Worm (Caenorhabditis elegans) whole organism, midembryonic: Measurements from ENCODE around the gene srz-6.

Experiments
- T22C8.4 ChIP-seq: fragments of 200-800 bp; sonication (Bioruptor generic); IDR thresholded peaks from 2 replicates; pipeline ENCODE4 v1.3.6; 2022; ENCODE audit warnings: missing genetic modification characterization, missing compliant biosample characterization
- cog-1 ChIP-seq: sonication (generic microtip); optimal IDR thresholded peaks from 2 replicates; lab custom pipeline; 2016; ENCODE audit warnings: missing genetic modification characterization, missing compliant biosample characterization
- flt-1 ChIP-seq: fragments of 200-800 bp; sonication (Bioruptor generic); IDR thresholded peaks from 2 replicates; pipeline ENCODE4 v1.3.6; 2022; ENCODE audit warnings: missing genetic modification characterization, missing compliant biosample characterization
- klf-2 ChIP-seq: fragments of 200-800 bp; sonication (Bioruptor generic); conservative IDR thresholded peaks from 2 replicates; pipeline ENCODE4 v1.3.6; 2022; ENCODE audit warnings: missing genetic modification reagents, missing genetic modification characterization, missing compliant biosample characterization
- med-1 ChIP-seq: sonication (generic microtip); optimal IDR thresholded peaks from 2 replicates; lab custom pipeline; 2017; ENCODE audit warnings: missing genetic modification characterization, mild to moderate bottlenecking, missing compliant biosample characterization, antibody characterized with exemption, missing genetic modification reagents; ENCODE audit not compliant: insufficient read depth
- ref-1 ChIP-seq: fragments of 200-800 bp; sonication (Bioruptor generic); conservative IDR thresholded peaks from 2 replicates; pipeline ENCODE4 v1.3.6; 2022; ENCODE audit warnings: missing genetic modification reagents, missing genetic modification characterization, missing compliant biosample characterization
- tab-1 ChIP-seq: fragments of 200-800 bp; sonication (Bioruptor generic); IDR thresholded peaks from 2 replicates; pipeline ENCODE4 v1.3.6; 2022; ENCODE audit warnings: missing genetic modification characterization, missing compliant biosample characterization
- ztf-23 ChIP-seq: fragments of 200-800 bp; sonication (Bioruptor generic); IDR thresholded peaks from 2 replicates; pipeline ENCODE4 v1.3.6; 2022; ENCODE audit warnings: missing genetic modification reagents, missing genetic modification characterization, missing compliant biosample characterization
- ztf-29 ChIP-seq: fragments of 200-800 bp; sonication (Bioruptor generic); IDR thresholded peaks from 2 replicates; pipeline ENCODE4 v1.3.6; 2022; ENCODE audit warnings: missing genetic modification reagents, missing genetic modification characterization, missing compliant biosample characterization

The srz-6 gene

DNA sequence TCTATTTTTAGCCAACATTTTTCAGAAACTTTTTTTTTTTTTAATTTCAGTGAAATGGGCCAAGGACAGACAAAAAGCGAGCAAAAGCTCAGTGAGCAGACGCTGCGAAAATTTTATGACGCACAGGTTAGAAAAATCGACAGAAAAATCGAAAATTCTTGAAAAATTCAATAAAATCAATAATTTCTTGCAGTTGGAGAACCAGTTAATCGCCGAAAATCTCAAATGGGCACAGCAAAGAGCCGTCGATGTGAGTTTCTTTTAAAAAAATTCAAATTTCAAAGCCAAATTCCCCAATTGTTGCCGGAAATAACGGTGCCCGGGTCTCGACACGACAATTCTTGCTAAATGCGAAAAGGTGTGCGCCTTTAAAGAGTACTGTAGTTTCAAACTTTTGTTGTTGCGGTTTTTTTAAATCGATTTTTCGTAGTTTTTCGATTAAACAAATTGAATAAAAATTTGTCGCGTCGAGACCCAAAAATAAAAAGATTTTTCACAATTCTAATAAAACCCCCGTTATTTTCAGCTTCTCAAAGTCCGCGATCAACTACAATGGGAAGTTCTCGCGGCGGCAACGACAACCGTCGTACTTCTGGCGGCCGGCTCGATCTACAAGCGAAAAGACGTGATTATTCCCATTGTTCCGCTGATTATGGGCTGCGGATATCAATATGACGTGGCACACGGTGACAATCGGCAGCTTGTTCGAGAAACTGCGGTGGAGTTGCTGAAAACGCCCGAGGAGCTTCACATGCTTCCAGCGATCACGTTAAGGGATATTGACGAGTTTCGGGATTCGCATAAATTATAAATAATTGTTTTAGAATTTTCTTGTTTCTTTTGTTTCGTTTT, 31.2 kb upstream of the srz-6 start, which contains the start of gene tag-280:
tag-280 (plus strand) TSS at position 51 of the 852 bp plus-strand sequence.
- TF ChIP-seq cog-1 (tag; lab: Kevin White, UChicago): no peak
- TF ChIP-seq tab-1: no peak
- no peak for TF ChIP-seq flt-1 (GFP tag; lab: Robert Waterston, UW)
- no peak for TF ChIP-seq T22C8.4 (GFP tag; lab: Robert Waterston, UW)
- no peak for TF ChIP-seq med-1 (GFP tag; lab: Kevin White, UChicago)
- no peak for TF ChIP-seq klf-2 (GFP tag; lab: Robert Waterston, UW)
- no peak for TF ChIP-seq ref-1 (GFP tag; lab: Robert Waterston, UW)
- TF ChIP-seq ztf-23 (GFP tag; lab: Robert Waterston, UW): no peak
- no peak for TF ChIP-seq ztf-29 (GFP tag; lab: Robert Waterston, UW)

DNA sequence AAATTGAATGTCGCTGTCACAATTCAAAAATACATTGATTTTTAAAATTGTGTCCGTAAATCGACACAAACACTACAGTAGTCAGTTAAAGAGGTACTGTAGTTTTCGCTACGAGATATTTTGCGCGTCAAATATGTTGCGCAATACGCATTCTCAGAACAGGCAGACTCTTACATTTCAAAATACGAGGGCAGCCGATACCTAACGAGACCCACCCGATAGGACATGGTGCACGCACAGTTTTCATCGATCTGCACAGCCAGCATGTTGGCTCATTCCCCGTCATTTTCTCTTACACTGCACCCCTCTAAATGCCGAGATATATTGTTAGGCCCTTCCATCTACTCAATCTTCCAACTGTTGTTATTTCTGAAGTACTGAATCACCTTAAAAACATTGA, 29.8 kb upstream of the srz-6 start, which contains the start of gene F15A4.2:
F15A4.2 (plus strand) TSS at position 301 of the 400 bp plus-strand sequence.
- TF ChIP-seq ref-1 (GFP tag; lab: Robert Waterston, UW) (no peak), med-1 (GFP tag; lab: Kevin White, UChicago) (no peak), ztf-23 (GFP tag; lab: Robert Waterston, UW) (no peak), T22C8.4 (GFP tag; lab: Robert Waterston, UW) (no peak; the same call in 1 of the 2 replicates), cog-1 (tag; lab: Kevin White, UChicago) (no peak), ztf-29 (GFP tag; lab: Robert Waterston, UW) (no peak), flt-1 (GFP tag; lab: Robert Waterston, UW) (no peak), klf-2 (GFP tag; lab: Robert Waterston, UW) (no peak), tab-1 (no peak)

- no peak for TF ChIP-seq ref-1 (GFP tag; lab: Robert Waterston, UW)
- TF ChIP-seq tab-1: no peak
- TF ChIP-seq flt-1 (GFP tag; lab: Robert Waterston, UW): no peak
- no peak for TF ChIP-seq cog-1 (tag; lab: Kevin White, UChicago)
- TF ChIP-seq med-1 (GFP tag; lab: Kevin White, UChicago): no peak
- no peak for TF ChIP-seq T22C8.4 (GFP tag; lab: Robert Waterston, UW)
- TF ChIP-seq klf-2 (GFP tag; lab: Robert Waterston, UW): no peak
- TF ChIP-seq ztf-23 (GFP tag; lab: Robert Waterston, UW): no peak
- TF ChIP-seq ztf-29 (GFP tag; lab: Robert Waterston, UW): no peak
Observed at ce11 chrII:12465557-12465956, 26.5 kb upstream of the srz-6 start, which contains the start of gene sre-37. sre-37 (plus strand) TSS chrII:12465857.

- TF ChIP-seq flt-1 (GFP tag; lab: Robert Waterston, UW) (no peak), cog-1 (tag; lab: Kevin White, UChicago) (no peak), klf-2 (GFP tag; lab: Robert Waterston, UW) (no peak), ref-1 (GFP tag; lab: Robert Waterston, UW) (no peak), med-1 (GFP tag; lab: Kevin White, UChicago) (no peak), T22C8.4 (GFP tag; lab: Robert Waterston, UW) (no peak), ztf-23 (GFP tag; lab: Robert Waterston, UW) (no peak), ztf-29 (GFP tag; lab: Robert Waterston, UW) (no peak), tab-1 (no peak)
Observed at ce11 chrII:12467047-12467446, 25.0 kb upstream of the srz-6 start, which contains the start of gene srg-16. srg-16 (plus strand) TSS chrII:12467133.

DNA sequence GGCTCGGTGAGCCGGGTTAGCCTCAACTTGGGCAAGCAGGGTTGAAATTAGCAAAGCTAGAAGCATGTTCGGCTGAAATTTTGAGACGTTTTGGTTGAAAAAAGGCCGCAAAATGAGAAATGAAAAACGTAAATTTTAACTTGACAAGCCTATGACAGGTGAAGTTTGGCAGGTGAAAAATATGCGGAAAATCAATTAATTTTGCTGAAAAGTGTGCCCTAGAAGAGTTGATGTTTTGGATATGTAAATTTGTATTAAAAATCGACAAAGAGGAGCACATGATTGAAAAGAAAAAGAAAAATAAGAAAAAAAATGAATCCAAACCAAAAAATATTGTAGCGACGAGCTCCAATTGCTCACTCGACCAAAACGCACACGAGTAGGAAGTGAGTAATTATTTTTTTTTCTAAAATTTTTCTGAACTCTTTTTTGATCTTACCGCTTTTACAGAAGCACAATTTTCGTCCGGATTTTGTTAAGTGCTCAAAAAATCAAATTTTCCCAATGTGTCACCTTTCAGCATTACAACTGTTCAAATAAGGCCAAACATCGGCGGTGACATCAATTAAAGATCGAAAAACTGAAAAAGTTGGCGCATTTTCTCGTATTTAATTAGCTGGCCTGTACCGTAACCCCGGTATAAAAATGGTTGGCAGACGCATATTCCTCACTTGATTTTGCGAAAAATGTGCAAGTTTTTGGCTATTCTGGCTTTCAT, 20.7 kb upstream of the srz-6 start, which contains the start of the genes F15A4.5 and phat-8:
F15A4.5 (minus strand) TSS at position 101 of the 718 bp plus-strand sequence.
phat-8 (plus strand) TSS at position 668 of the 718 bp plus-strand sequence.
- TF ChIP-seq T22C8.4 (GFP tag; lab: Robert Waterston, UW) (no peak), klf-2 (GFP tag; lab: Robert Waterston, UW) (no peak), cog-1 (tag; lab: Kevin White, UChicago) (no peak), ztf-23 (GFP tag; lab: Robert Waterston, UW) (no peak), flt-1 (GFP tag; lab: Robert Waterston, UW) (no peak), ref-1 (GFP tag; lab: Robert Waterston, UW) (no peak), tab-1 (no peak), med-1 (GFP tag; lab: Kevin White, UChicago) (no peak), ztf-29 (GFP tag; lab: Robert Waterston, UW) (no peak)

- TF ChIP-seq T22C8.4 (GFP tag; lab: Robert Waterston, UW) (no peak), ztf-23 (GFP tag; lab: Robert Waterston, UW) (no peak), flt-1 (GFP tag; lab: Robert Waterston, UW) (no peak), med-1 (GFP tag; lab: Kevin White, UChicago) (no peak), cog-1 (tag; lab: Kevin White, UChicago) (no peak)
Observed at ce11 chrII:12473406-12473805, 18.6 kb upstream of the srz-6 start, which contains the start of gene srg-17. srg-17 (plus strand) TSS chrII:12473706.

ce11 chrII:12480811-12481210, 11.2 kb upstream of the srz-6 start, which contains the start of gene arrd-9:
arrd-9 (minus strand) TSS chrII:12480911.
- TF ChIP-seq cog-1 (tag; lab: Kevin White, UChicago): no peak
- TF ChIP-seq flt-1 (GFP tag; lab: Robert Waterston, UW): no peak
- no peak for TF ChIP-seq T22C8.4 (GFP tag; lab: Robert Waterston, UW)
- no peak for TF ChIP-seq ztf-23 (GFP tag; lab: Robert Waterston, UW)
- no peak for TF ChIP-seq ztf-29 (GFP tag; lab: Robert Waterston, UW)
- no peak for TF ChIP-seq ref-1 (GFP tag; lab: Robert Waterston, UW)
- no peak for TF ChIP-seq med-1 (GFP tag; lab: Kevin White, UChicago)
- no peak for TF ChIP-seq tab-1
- no peak for TF ChIP-seq klf-2 (GFP tag; lab: Robert Waterston, UW)

- no peak for TF ChIP-seq flt-1 (GFP tag; lab: Robert Waterston, UW)
- TF ChIP-seq klf-2 (GFP tag; lab: Robert Waterston, UW): no peak
- no peak for TF ChIP-seq ztf-23 (GFP tag; lab: Robert Waterston, UW)
- TF ChIP-seq ztf-29 (GFP tag; lab: Robert Waterston, UW): no peak
- no peak for TF ChIP-seq cog-1 (tag; lab: Kevin White, UChicago)
- no peak for TF ChIP-seq ref-1 (GFP tag; lab: Robert Waterston, UW)
- TF ChIP-seq T22C8.4 (GFP tag; lab: Robert Waterston, UW): no peak
- no peak for TF ChIP-seq tab-1
- TF ChIP-seq med-1 (GFP tag; lab: Kevin White, UChicago): no peak
Observed at ce11 chrII:12481645-12482044, 10.4 kb upstream of the srz-6 start.
